Worm (Caenorhabditis elegans): ENCODE results near the gene T03F7.5.

The T03F7.5 gene

ce11 chrV:11302698-11303097 is 4.2 kb upstream of the T03F7.5 start, which contains the start of gene srh-46:
Gene srh-46 (minus strand): TSS chrV:11302886.
- no peak for TF ChIP-seq nhr-77 (tag; optimal IDR thresholded peaks at IDR 0.05)
- no peak for TF ChIP-seq ZK546.5 (tag; optimal IDR thresholded peaks at IDR 0.05)
- no peak for TF ChIP-seq skn-1 (tag; optimal IDR thresholded peaks at IDR 0.05)
- TF ChIP-seq fkh-2 (tag; optimal IDR thresholded peaks at IDR 0.05) = no peak
- TF ChIP-seq zag-1 (tag; optimal IDR thresholded peaks at IDR 0.05) = no peak
- no peak for TF ChIP-seq fkh-10 (GFP tag; optimal IDR thresholded peaks at IDR 0.05)

ce11 chrV:11300539-11300938 is 2.0 kb upstream of the T03F7.5 start, which contains the start of gene srh-47:
Gene srh-47 (minus strand): TSS chrV:11300639.
- no peak for TF ChIP-seq mdl-1 (tag; optimal IDR thresholded peaks at IDR 0.05)
- TF ChIP-seq nhr-23 (tag; optimal IDR thresholded peaks at IDR 0.05) = no peak
- TF ChIP-seq elt-1 (tag; optimal IDR thresholded peaks at IDR 0.05) = no peak
- no peak for TF ChIP-seq fkh-10 (GFP tag; optimal IDR thresholded peaks at IDR 0.05)
- no peak for TF ChIP-seq jun-1 (tag; optimal IDR thresholded peaks at IDR 0.05)
- TF ChIP-seq nhr-76 (tag; optimal IDR thresholded peaks at IDR 0.05) = no peak
- TF ChIP-seq lin-39 (tag; optimal IDR thresholded peaks at IDR 0.05) = no peak
- TF ChIP-seq snpc-4 (tag; optimal IDR thresholded peaks at IDR 0.05) = no peak
- TF ChIP-seq nhr-67 (tag; optimal IDR thresholded peaks at IDR 0.05) = no peak
- TF ChIP-seq lsy-12 (tag; optimal IDR thresholded peaks at IDR 0.05) = no peak
- TF ChIP-seq daf-12 (tag; optimal IDR thresholded peaks at IDR 0.05) = no peak
- TF ChIP-seq skn-1 (tag; optimal IDR thresholded peaks at IDR 0.05) = no peak
- TF ChIP-seq sea-2 (GFP tag; optimal IDR thresholded peaks at IDR 0.05) = no peak
- no peak for TF ChIP-seq lin-15B (tag; optimal IDR thresholded peaks at IDR 0.05)
- no peak for TF ChIP-seq mml-1 (tag; optimal IDR thresholded peaks at IDR 0.05)
- TF ChIP-seq eor-1 (tag; optimal IDR thresholded peaks at IDR 0.05) = no peak
- no peak for TF ChIP-seq R02D3.7 (tag; optimal IDR thresholded peaks at IDR 0.05)
- no peak for TF ChIP-seq nhr-43 (tag; optimal IDR thresholded peaks at IDR 0.05; ENCODE audit: poor library complexity, severe bottlenecking)

DNA sequence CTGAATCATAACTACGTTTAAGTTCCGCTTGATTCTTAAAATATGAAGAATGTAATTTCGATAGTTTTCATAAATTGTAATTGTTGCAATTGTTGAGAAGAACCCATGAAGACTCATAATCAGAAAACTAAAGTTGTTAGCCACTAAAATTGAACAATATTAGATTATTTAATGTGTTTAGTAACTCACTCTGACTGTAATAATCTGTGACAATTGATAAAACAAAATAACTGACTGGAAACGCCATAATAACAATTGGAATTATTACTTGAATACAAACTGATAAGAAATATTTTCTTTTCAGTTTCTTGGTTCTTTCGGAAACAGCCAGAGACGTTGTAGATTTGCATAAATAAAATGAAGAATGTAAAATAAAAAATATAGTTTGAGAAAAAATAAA is 874 bp upstream of the T03F7.5 start:
- TF ChIP-seq daf-12 (tag; optimal IDR thresholded peaks at IDR 0.05) = no peak
- no peak for TF ChIP-seq mdl-1 (tag; optimal IDR thresholded peaks at IDR 0.05)
- TF ChIP-seq nfya-1 (tag; optimal IDR thresholded peaks at IDR 0.05; ENCODE audit: insufficient read depth) = no peak
- no peak for TF ChIP-seq nhr-25 (tag; optimal IDR thresholded peaks at IDR 0.05)
- TF ChIP-seq R02D3.7 (tag; optimal IDR thresholded peaks at IDR 0.05) = no peak
- no peak for TF ChIP-seq tbx-2 (tag; optimal IDR thresholded peaks at IDR 0.05)
- TF ChIP-seq elt-1 (tag; optimal IDR thresholded peaks at IDR 0.05) = no peak
- no peak for TF ChIP-seq lsy-12 (tag; optimal IDR thresholded peaks at IDR 0.05)
- TF ChIP-seq sea-2 (GFP tag; optimal IDR thresholded peaks at IDR 0.05) = no peak
- TF ChIP-seq nhr-43 (tag; optimal IDR thresholded peaks at IDR 0.05; ENCODE audit: poor library complexity, severe bottlenecking) = no peak
- TF ChIP-seq ZK546.5 (tag; optimal IDR thresholded peaks at IDR 0.05) = no peak

DNA sequence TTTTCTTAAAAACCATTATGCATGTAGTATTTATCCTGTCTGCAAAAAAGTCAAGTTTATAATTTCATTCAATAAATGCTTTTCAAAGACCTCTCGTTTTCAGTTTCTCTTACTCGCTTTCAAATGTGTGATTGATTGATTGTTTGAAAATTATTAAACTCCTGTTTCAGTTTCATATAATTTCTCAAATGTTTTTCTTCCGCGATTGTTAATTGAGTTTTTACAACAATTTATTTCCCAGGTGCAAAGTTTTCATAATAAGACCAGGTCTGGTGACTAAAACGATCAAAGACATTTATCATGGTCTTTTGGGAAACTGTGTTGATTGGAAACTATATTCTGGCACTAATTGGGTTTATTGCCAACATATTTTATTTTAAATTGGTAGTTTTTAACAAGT is 4.1 kb downstream of the T03F7.5 start, which contains the start of gene T03F7.6:
Gene T03F7.6 (plus strand): TSS at position 301 of the 400 bp plus-strand sequence.
- TF ChIP-seq ceh-28 (tag; optimal IDR thresholded peaks at IDR 0.05) (no peak), nhr-43 (tag; optimal IDR thresholded peaks at IDR 0.05; ENCODE audit: poor library complexity, severe bottlenecking) (no peak), pqm-1 (tag; optimal IDR thresholded peaks at IDR 0.05) (no peak), aly-2 (tag; optimal IDR thresholded peaks at IDR 0.05) (no peak), skn-1 (tag; optimal IDR thresholded peaks at IDR 0.05) (no peak), lsy-12 (tag; optimal IDR thresholded peaks at IDR 0.05) (no peak), nhr-237 (tag; optimal IDR thresholded peaks at IDR 0.05) (no peak), fkh-2 (tag; optimal IDR thresholded peaks at IDR 0.05) (no peak), nhr-23 (tag; optimal IDR thresholded peaks at IDR 0.05) (no peak), lin-39 (tag; optimal IDR thresholded peaks at IDR 0.05) (no peak)

DNA sequence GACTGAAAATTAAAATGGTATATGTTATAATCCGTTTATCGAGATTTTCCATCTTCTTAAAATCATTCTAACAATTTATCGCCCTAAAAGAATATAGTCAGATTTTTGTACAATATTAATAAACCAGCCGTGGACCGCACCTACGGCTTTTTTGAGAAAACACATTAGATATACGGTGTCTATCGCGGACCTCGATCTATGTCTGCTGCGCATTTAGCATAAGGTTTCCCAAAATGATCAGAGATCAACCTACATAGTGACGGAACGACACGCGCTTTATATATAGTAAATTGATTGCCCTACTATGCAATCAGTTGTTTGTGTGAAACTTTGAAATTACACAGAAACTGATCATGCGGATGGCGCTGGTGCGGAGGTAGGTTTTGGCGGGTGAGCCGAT is 5.8 kb downstream of the T03F7.5 start:
- no peak for TF ChIP-seq ztf-11 (tag; optimal IDR thresholded peaks at IDR 0.05)
- no peak for TF ChIP-seq unc-62 (GFP tag; optimal IDR thresholded peaks at IDR 0.05)
- TF ChIP-seq egl-27 (tag; optimal IDR thresholded peaks at IDR 0.05) = no peak
- no peak for TF ChIP-seq fos-1 (tag; optimal IDR thresholded peaks at IDR 0.05)
- no peak for TF ChIP-seq skn-1 (tag; optimal IDR thresholded peaks at IDR 0.05)
- no peak for TF ChIP-seq nhr-12 (tag; optimal IDR thresholded peaks at IDR 0.05)
- no peak for TF ChIP-seq egl-5 (tag; optimal IDR thresholded peaks at IDR 0.05)
- no peak for TF ChIP-seq unc-39 (tag; optimal IDR thresholded peaks at IDR 0.05)
